Fruit fly (Drosophila melanogaster): ENCODE measurements around the gene TTLL3A.

Gene TTLL3A

dm6 chr2L:6692048-6692447, 47.9 kb downstream of the TTLL3A start:
- no peak for TF ChIP-seq noc (tag; optimal IDR thresholded peaks at IDR 0.05)

- TF ChIP-seq noc (tag; optimal IDR thresholded peaks at IDR 0.05) = no peak
Measured at dm6 chr2L:6686612-6687011, 53.4 kb downstream of the TTLL3A start, which contains the start of gene CG11327. TSS of gene CG11327 (minus strand) at chr2L:6686712.

Data from whole organism, larva.